Fruit fly (Drosophila melanogaster): ENCODE results near the gene CG15820.

The CG15820 gene

DNA sequence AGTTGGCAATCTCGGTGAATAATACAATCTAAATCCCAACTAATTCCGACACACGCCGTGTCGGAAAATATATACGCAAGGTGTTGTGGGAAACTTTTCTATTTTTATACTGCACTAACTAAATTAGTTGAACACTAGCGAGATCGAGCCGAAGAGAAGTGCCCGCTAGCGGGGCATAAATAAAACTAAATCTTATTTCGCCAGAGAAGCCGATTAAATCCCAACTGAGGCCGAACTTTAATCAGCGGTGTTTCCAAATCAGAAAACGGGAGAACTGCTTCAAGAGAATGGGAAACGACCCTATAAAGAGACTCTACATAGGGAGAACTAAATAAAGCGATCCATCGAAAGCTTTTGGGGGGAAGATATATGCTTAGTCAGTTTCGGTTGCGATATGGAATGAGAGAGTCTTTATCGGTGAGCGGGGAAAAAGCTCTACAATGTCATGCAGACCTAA, 17.9 kb upstream of the CG15820 start, which contains the start of gene CG5707 (continued):
- TF ChIP-seq pros (GFP tag; optimal IDR thresholded peaks at IDR 0.05) (no peak), CG10959 (GFP tag; IDR thresholded peaks at IDR 0.05) (no peak), ftz-f1 (GFP tag; optimal IDR thresholded peaks at IDR 0.05) (peak; percentile 45), nmo (GFP tag; optimal IDR thresholded peaks at IDR 0.05) (no peak), CG11504 (tag; optimal IDR thresholded peaks at IDR 0.05) (no peak), CG1647 (GFP tag; optimal IDR thresholded peaks at IDR 0.05) (no peak), CG10565 (GFP tag; optimal IDR thresholded peaks at IDR 0.05) (no peak), CG9437 (GFP tag; optimal IDR thresholded peaks at IDR 0.05) (no peak), CG15601 (tag; optimal IDR thresholded peaks at IDR 0.05) (no peak), dmrt11E (tag; optimal IDR thresholded peaks at IDR 0.05) (no peak), B-H2 (GFP tag; optimal IDR thresholded peaks at IDR 0.05) (peak; percentile 14), Aef1 (GFP tag; IDR thresholded peaks at IDR 0.05) (no peak), slou (GFP tag; optimal IDR thresholded peaks at IDR 0.05) (no peak), CG12104 (GFP tag; optimal IDR thresholded peaks at IDR 0.05) (no peak), zf30C (GFP tag; optimal IDR thresholded peaks at IDR 0.05) (no peak), CG18476 (GFP tag; optimal IDR thresholded peaks at IDR 0.05) (no peak), CG9215 (GFP tag; IDR thresholded peaks at IDR 0.05) (no peak), CG8478 (optimal IDR thresholded peaks at IDR 0.05) (no peak), esg (GFP tag; conservative IDR thresholded peaks at IDR 0.05) (no peak), CG7556 (GFP tag; optimal IDR thresholded peaks at IDR 0.05) (no peak), CG5245 (GFP tag; optimal IDR thresholded peaks at IDR 0.05) (no peak), salm (tag; optimal IDR thresholded peaks at IDR 0.05) (no peak), kay (GFP tag; optimal IDR thresholded peaks at IDR 0.05) (no peak), Nf-YB (GFP tag; optimal IDR thresholded peaks at IDR 0.05) (no peak), Taf1 (GFP tag; IDR thresholded peaks at IDR 0.05) (no peak)

DNA sequence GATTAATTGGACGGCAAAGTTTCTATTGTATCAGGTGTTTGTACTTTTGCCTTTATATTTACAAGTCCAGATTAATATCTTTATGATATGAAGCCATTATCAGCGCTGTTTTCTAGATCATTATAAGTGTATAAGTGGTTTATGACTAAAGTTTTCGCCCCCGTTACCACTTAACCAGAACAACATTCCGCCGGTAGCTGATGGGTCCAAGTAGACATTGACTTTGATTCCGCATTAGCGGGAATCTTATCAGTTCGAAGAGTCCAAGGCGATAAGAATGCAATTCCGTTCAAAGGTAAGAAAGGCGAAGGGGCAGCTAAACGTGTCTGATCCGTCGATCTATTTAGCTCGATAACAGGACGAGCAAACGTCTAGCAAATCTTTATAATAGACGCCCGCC, 17.4 kb upstream of the CG15820 start:
- TF ChIP-seq Hey (tag; optimal IDR thresholded peaks at IDR 0.05): peak; percentile 74
- no peak for TF ChIP-seq NfI (GFP tag; optimal IDR thresholded peaks at IDR 0.05)
- peak; percentile 34 for TF ChIP-seq exex (tag; optimal IDR thresholded peaks at IDR 0.05)
- TF ChIP-seq sd (tag; optimal IDR thresholded peaks at IDR 0.05): peak; percentile 62
- TF ChIP-seq grn (GFP tag; optimal IDR thresholded peaks at IDR 0.05): peak; percentile 41

dm6 chr3L:2185630-2186029, 11.5 kb upstream of the CG15820 start, which contains the start of gene CG13810:
TSS of gene CG13810 (plus strand) at chr3L:2185930.
- no peak for TF ChIP-seq CG3407 (GFP tag; optimal IDR thresholded peaks at IDR 0.05)
- TF ChIP-seq CG8924 (tag; optimal IDR thresholded peaks at IDR 0.05): no peak
- no peak for TF ChIP-seq h (optimal IDR thresholded peaks at IDR 0.05)
- TF ChIP-seq gcm2 (GFP tag; optimal IDR thresholded peaks at IDR 0.05): no peak
- TF ChIP-seq CG33557 (GFP tag; optimal IDR thresholded peaks at IDR 0.05): no peak
- TF ChIP-seq Antp (GFP tag; optimal IDR thresholded peaks at IDR 0.05): no peak
- no peak for TF ChIP-seq corto (GFP tag; optimal IDR thresholded peaks at IDR 0.05)
- no peak for TF ChIP-seq ab (GFP tag; optimal IDR thresholded peaks at IDR 0.05)
- TF ChIP-seq CG6765 (GFP tag; optimal IDR thresholded peaks at IDR 0.05): no peak
- TF ChIP-seq chif (GFP tag; optimal IDR thresholded peaks at IDR 0.05): no peak
- TF ChIP-seq CG4404 (GFP tag; IDR thresholded peaks at IDR 0.05): no peak
- no peak for TF ChIP-seq Neu2 (GFP tag; optimal IDR thresholded peaks at IDR 0.05; ENCODE audit: borderline replicate concordance)

Measured in whole organism, embryonic.